Fruit fly (Drosophila melanogaster) whole organism, embryonic: ENCODE measurements around the gene Trmt6.

ENCODE experiments used
- Abd-B ChIP-seq: fragments of 200-800 bp; sonication (Bioruptor generic); optimal IDR thresholded peaks from 2 replicates; lab custom pipeline; 2018; ENCODE audit warnings: missing biosample characterization, mild to moderate bottlenecking, missing genetic modification characterization, moderate library complexity
- C15 ChIP-seq: fragments of 200-800 bp; sonication (Bioruptor generic); IDR thresholded peaks from 3 replicates; pipeline ENCODE4 v1.3.6; 2022; ENCODE audit warnings: missing biosample characterization, missing genetic modification characterization
- CG11504 ChIP-seq: fragments of 200-800 bp; sonication (Bioruptor generic); optimal IDR thresholded peaks from 3 replicates; lab custom pipeline; 2019; ENCODE audit warnings: missing biosample characterization, mild to moderate bottlenecking, missing genetic modification characterization, moderate library complexity
- CG11695 ChIP-seq: fragments of 200-800 bp; sonication (Bioruptor generic); IDR thresholded peaks from 3 replicates; pipeline ENCODE4 v1.3.6; 2022; ENCODE audit warnings: missing biosample characterization, missing genetic modification characterization
- CG1233 ChIP-seq: fragments of 200-800 bp; sonication (Bioruptor generic); optimal IDR thresholded peaks from 4 replicates; lab custom pipeline; 2018; ENCODE audit warnings: missing biosample characterization, mild to moderate bottlenecking, missing genetic modification characterization
- CG12744 ChIP-seq: fragments of 200-800 bp; sonication (Bioruptor generic); optimal IDR thresholded peaks from 2 replicates; lab custom pipeline; 2016; ENCODE audit warnings: missing biosample characterization, missing genetic modification characterization
- CG13775 ChIP-seq: fragments of 200-800 bp; sonication (Bioruptor generic); optimal IDR thresholded peaks from 3 replicates; lab custom pipeline; 2017; ENCODE audit warnings: missing biosample characterization, mild to moderate bottlenecking, missing genetic modification characterization
- CG13894 ChIP-seq: fragments of 200-800 bp; sonication (Bioruptor generic); optimal IDR thresholded peaks from 3 replicates; lab custom pipeline; 2018; ENCODE audit warnings: missing biosample characterization, mild to moderate bottlenecking, missing genetic modification characterization, moderate library complexity
- CG14014 ChIP-seq: fragments of 200-800 bp; sonication (Bioruptor generic); IDR thresholded peaks from 2 replicates; pipeline ENCODE4 v1.3.6; 2022; ENCODE audit warnings: missing biosample characterization, missing genetic modification characterization
- CG17912 ChIP-seq: fragments of 200-800 bp; sonication (Bioruptor generic); optimal IDR thresholded peaks from 2 replicates; lab custom pipeline; 2018; ENCODE audit warnings: missing biosample characterization, mild to moderate bottlenecking, missing genetic modification characterization
- CG1792 ChIP-seq: fragments of 200-800 bp; sonication (Bioruptor generic); optimal IDR thresholded peaks from 2 replicates; lab custom pipeline; 2016; ENCODE audit warnings: missing biosample characterization, missing genetic modification characterization
- CG18262 ChIP-seq: fragments of 200-800 bp; optimal IDR thresholded peaks from 3 replicates; lab custom pipeline; 2019; ENCODE audit warnings: missing biosample characterization, mild to moderate bottlenecking, missing genetic modification characterization, moderate library complexity
- CG18476 ChIP-seq: fragments of 200-800 bp; sonication (Bioruptor generic); optimal IDR thresholded peaks from 2 replicates; lab custom pipeline; 2016; ENCODE audit warnings: missing biosample characterization, mild to moderate bottlenecking, missing genetic modification characterization
- CG2199 ChIP-seq: fragments of 200-800 bp; sonication (Bioruptor generic); IDR thresholded peaks from 3 replicates; pipeline ENCODE4 v1.3.6; 2022; ENCODE audit warnings: missing biosample characterization, missing genetic modification characterization
- CG2875 ChIP-seq: fragments of 200-800 bp; sonication (Bioruptor generic); optimal IDR thresholded peaks from 2 replicates; lab custom pipeline; 2017; ENCODE audit warnings: missing biosample characterization, mild to moderate bottlenecking, missing genetic modification characterization, missing genetic modification reagents
- CG30403 ChIP-seq: fragments of 200-800 bp; sonication (Bioruptor generic); optimal IDR thresholded peaks from 3 replicates; lab custom pipeline; 2016; ENCODE audit warnings: missing biosample characterization, missing genetic modification characterization
- CG4730 ChIP-seq: fragments of 200-800 bp; sonication (Bioruptor generic); IDR thresholded peaks from 2 replicates; pipeline ENCODE4 v1.3.6; 2022; ENCODE audit warnings: missing biosample characterization, missing genetic modification characterization
- CG6175 ChIP-seq: fragments of 200-800 bp; sonication (Bioruptor generic); IDR thresholded peaks from 3 replicates; pipeline ENCODE4 v1.3.6; 2022; ENCODE audit warnings: missing biosample characterization, missing genetic modification characterization
- CG7357 ChIP-seq: fragments of 200-800 bp; sonication (Bioruptor generic); IDR thresholded peaks from 3 replicates; pipeline ENCODE4 v1.3.6; 2022; ENCODE audit warnings: missing biosample characterization, missing genetic modification characterization
- CG7963 ChIP-seq: fragments of 200-800 bp; sonication (Bioruptor generic); IDR thresholded peaks from 3 replicates; pipeline ENCODE4 v1.3.6; 2022; ENCODE audit warnings: missing biosample characterization, missing genetic modification characterization; ENCODE audit not compliant: partially characterized antibody
- Dp ChIP-seq: fragments of 200-800 bp; sonication (Bioruptor generic); optimal IDR thresholded peaks from 2 replicates; lab custom pipeline; 2018; ENCODE audit warnings: missing biosample characterization, mild to moderate bottlenecking, missing genetic modification characterization, moderate library complexity
- Dref ChIP-seq: fragments of 200-800 bp; sonication (Bioruptor generic); IDR thresholded peaks from 2 replicates; pipeline ENCODE4 v1.3.6; 2022; ENCODE audit warnings: missing biosample characterization, missing genetic modification characterization
- H15 ChIP-seq: fragments of 200-800 bp; sonication (Bioruptor generic); IDR thresholded peaks from 3 replicates; pipeline ENCODE4 v1.3.6; 2022; ENCODE audit warnings: missing biosample characterization, missing genetic modification characterization
- HLH3B ChIP-seq: fragments of 200-800 bp; sonication (Bioruptor generic); IDR thresholded peaks from 2 replicates; pipeline ENCODE4 v1.3.6; 2022; ENCODE audit warnings: missing biosample characterization, missing genetic modification characterization
- HLH54F ChIP-seq: fragments of 200-800 bp; sonication (Bioruptor generic); optimal IDR thresholded peaks from 3 replicates; lab custom pipeline; 2016; ENCODE audit warnings: missing biosample characterization, missing genetic modification characterization
- Hey ChIP-seq: fragments of 200-800 bp; sonication (Bioruptor generic); optimal IDR thresholded peaks from 3 replicates; lab custom pipeline; 2018; ENCODE audit warnings: missing biosample characterization, mild to moderate bottlenecking, missing genetic modification characterization
- Hr39 ChIP-seq: fragments of >200 bp; optimal IDR thresholded peaks from 2 replicates; lab custom pipeline; 2017
- Mes4 ChIP-seq: fragments of 200-800 bp; sonication (Bioruptor generic); optimal IDR thresholded peaks from 2 replicates; lab custom pipeline; 2016; ENCODE audit warnings: missing biosample characterization, missing genetic modification characterization
- NC2β ChIP-seq: fragments of 200-800 bp; sonication (Bioruptor generic); optimal IDR thresholded peaks from 2 replicates; lab custom pipeline; 2016; ENCODE audit warnings: missing biosample characterization, missing genetic modification characterization
- Nf-YB ChIP-seq: fragments of 200-800 bp; sonication (Bioruptor generic); optimal IDR thresholded peaks from 3 replicates; lab custom pipeline; 2019; ENCODE audit warnings: missing biosample characterization, mild to moderate bottlenecking, missing genetic modification characterization, moderate library complexity
- ap ChIP-seq: fragments of 200-800 bp; sonication (Bioruptor generic); IDR thresholded peaks from 2 replicates; pipeline ENCODE4 v1.3.6; 2022; ENCODE audit warnings: missing biosample characterization, missing genetic modification characterization
- ase ChIP-seq: fragments of 200-800 bp; sonication (Bioruptor generic); IDR thresholded peaks from 3 replicates; pipeline ENCODE4 v1.3.6; 2022; ENCODE audit warnings: missing biosample characterization, missing genetic modification characterization
- bab2 ChIP-seq: fragments of 200-800 bp; sonication (Bioruptor generic); optimal IDR thresholded peaks from 2 replicates; lab custom pipeline; 2016; ENCODE audit warnings: missing biosample characterization, missing genetic modification characterization
- bsh ChIP-seq, 2 experiments: fragments of 200-800 bp; sonication (Bioruptor generic); optimal IDR thresholded peaks; 2 replicates each; lab custom pipeline; 2017 to 2018; ENCODE audit warnings: mild to moderate bottlenecking in 2 of 2, missing biosample characterization in 2 of 2, missing genetic modification characterization in 2 of 2, moderate library complexity in 1 of 2
- caup ChIP-seq: fragments of 200-800 bp; sonication (Bioruptor generic); optimal IDR thresholded peaks from 3 replicates; lab custom pipeline; 2017; ENCODE audit warnings: missing biosample characterization, mild to moderate bottlenecking, missing genetic modification characterization, moderate library complexity; ENCODE audit not compliant: severe bottlenecking
- ci ChIP-seq: fragments of 200-800 bp; sonication (Bioruptor generic); IDR thresholded peaks from 3 replicates; pipeline ENCODE4 v1.3.6; 2022; ENCODE audit warnings: missing biosample characterization, missing genetic modification characterization
- dmrt11E ChIP-seq: fragments of 200-800 bp; sonication (Bioruptor generic); optimal IDR thresholded peaks from 3 replicates; lab custom pipeline; 2018; ENCODE audit warnings: missing biosample characterization, mild to moderate bottlenecking, missing genetic modification characterization, moderate library complexity
- en ChIP-seq: fragments of 200-800 bp; sonication (Bioruptor generic); optimal IDR thresholded peaks from 2 replicates; lab custom pipeline; 2016; ENCODE audit warnings: missing biosample characterization, missing genetic modification characterization
- fu2 ChIP-seq: fragments of 200-800 bp; sonication (Bioruptor generic); optimal IDR thresholded peaks from 2 replicates; lab custom pipeline; 2016; ENCODE audit warnings: missing biosample characterization, missing genetic modification characterization
- gce ChIP-seq: fragments of 200-800 bp; sonication (Bioruptor generic); IDR thresholded peaks from 3 replicates; pipeline ENCODE4 v1.3.6; 2022; ENCODE audit warnings: missing biosample characterization, missing genetic modification characterization
- gcm2 ChIP-seq: fragments of 200-800 bp; sonication (Bioruptor generic); optimal IDR thresholded peaks from 2 replicates; lab custom pipeline; 2016; ENCODE audit warnings: missing biosample characterization, missing genetic modification characterization
- grn ChIP-seq: fragments of 200-800 bp; sonication (Bioruptor generic); optimal IDR thresholded peaks from 3 replicates; lab custom pipeline; 2017; ENCODE audit warnings: missing biosample characterization, missing genetic modification characterization
- her ChIP-seq: fragments of 200-800 bp; sonication (Bioruptor generic); optimal IDR thresholded peaks from 2 replicates; lab custom pipeline; 2016; ENCODE audit warnings: missing biosample characterization, missing genetic modification characterization
- ind ChIP-seq: fragments of 200-800 bp; sonication (Bioruptor generic); optimal IDR thresholded peaks from 3 replicates; lab custom pipeline; 2016; ENCODE audit warnings: missing biosample characterization, missing genetic modification characterization
- lmd ChIP-seq: fragments of 200-800 bp; sonication (Bioruptor generic); IDR thresholded peaks from 2 replicates; pipeline ENCODE4 v1.3.6; 2022; ENCODE audit warnings: missing biosample characterization, missing genetic modification characterization
- maf-S ChIP-seq: fragments of 200-800 bp; sonication (Bioruptor generic); optimal IDR thresholded peaks from 2 replicates; lab custom pipeline; 2016; ENCODE audit warnings: missing biosample characterization, missing genetic modification characterization
- repo ChIP-seq: fragments of 200-800 bp; sonication (Bioruptor generic); optimal IDR thresholded peaks from 2 replicates; lab custom pipeline; 2016; ENCODE audit warnings: missing biosample characterization, missing genetic modification characterization
- sens ChIP-seq: fragments of 200-800 bp; sonication (Bioruptor generic); peaks from one replicate; lab custom pipeline; 2016; ENCODE audit warnings: missing biosample characterization, missing genetic modification characterization
- trem ChIP-seq: fragments of 200-800 bp; optimal IDR thresholded peaks from 3 replicates; lab custom pipeline; 2019; ENCODE audit warnings: missing biosample characterization, mild to moderate bottlenecking, missing genetic modification characterization, moderate library complexity

Gene Trmt6

dm6 chr2L:6557429-6558384 is 4.4 kb downstream of the Trmt6 start, which contains the start of the genes IFT52 and COX5B (continued):
- TF ChIP-seq dmrt11E (tag; lab: Kevin White, UChicago) (peak; percentile 22), en (no peak), CG12744 (peak; percentile 52), Nf-YB (GFP tag; lab: Kevin White, UChicago) (no peak), CG13775 (peak; percentile 41), CG11504 (peak; percentile 67), ap (GFP tag; lab: Robert Waterston, UW) (no peak), CG4730 (GFP tag; lab: Robert Waterston, UW) (no peak), CG11695 (GFP tag; lab: Robert Waterston, UW) (no peak), gcm2 (GFP tag; lab: Kevin White, UChicago) (no peak), CG17912 (peak; percentile 24), ci (GFP tag; lab: Robert Waterston, UW) (peak; percentile 10; the same call in 1 of the 3 replicates), Hr39 (lab: Kevin White, UChicago) (no peak), H15 (GFP tag; lab: Robert Waterston, UW) (peak; percentile 68; the same call in 1 of the 3 replicates), CG13894 (tag; lab: Kevin White, UChicago) (peak; percentile 34), trem (tag; lab: Kevin White, UChicago) (peak; percentile 82), Dp (GFP tag; lab: Kevin White, UChicago) (peak; percentile 83), lmd (GFP tag; lab: Robert Waterston, UW) (peak; percentile 68), HLH3B (GFP tag; lab: Robert Waterston, UW) (0 out of 2 replicates have a peak, but pooled peaks have one; percentile 22), maf-S (GFP tag; lab: Kevin White, UChicago) (peak; percentile 33), CG14014 (GFP tag; lab: Robert Waterston, UW) (0 out of 2 replicates have a peak, but pooled peaks have one; percentile 38), CG1233 (GFP tag; lab: Kevin White, UChicago) (peak; percentile 63), CG2875 (GFP tag; lab: Kevin White, UChicago) (no peak), repo (GFP tag; lab: Kevin White, UChicago) (peak; percentile 27), Abd-B (GFP tag; lab: Kevin White, UChicago) (peak; percentile 67), caup (GFP tag; lab: Kevin White, UChicago) (peak; percentile 70), bsh (GFP tag; optimal IDR thresholded peaks at IDR 0.05; lab: Kevin White, UChicago) (peak in 1 of 2 experiments; percentile 40), HLH54F (GFP tag; lab: Kevin White, UChicago) (peak; percentile 75), CG2199 (GFP tag; lab: Robert Waterston, UW) (0 out of 3 replicates have a peak, but pooled peaks have one; percentile 15), CG18476 (GFP tag; lab: Kevin White, UChicago) (peak; percentile 74), ind (GFP tag; lab: Kevin White, UChicago) (peak; percentile 82), her (GFP tag; lab: Kevin White, UChicago) (peak; percentile 14), CG6175 (GFP tag; lab: Robert Waterston, UW) (peak; percentile 42; the same call in 1 of the 3 replicates), grn (GFP tag; lab: Kevin White, UChicago) (peak; percentile 14), C15 (GFP tag; lab: Robert Waterston, UW) (0 out of 3 replicates have a peak, but pooled peaks have one; percentile 46), CG7963 (no peak), CG30403 (peak; percentile 27), fu2 (no peak), CG1792 (GFP tag; lab: Kevin White, UChicago) (peak; percentile 38), Hey (no peak), NC2β (GFP tag; lab: Kevin White, UChicago) (no peak), Mes4 (GFP tag; lab: Kevin White, UChicago) (no peak), gce (GFP tag; lab: Robert Waterston, UW) (0 out of 3 replicates have a peak, but pooled peaks have one; percentile 28), bab2 (GFP tag; lab: Kevin White, UChicago) (peak; percentile 67), CG18262 (peak; percentile 51), sens (peak; percentile 91), CG7357 (GFP tag; lab: Robert Waterston, UW) (peak; percentile 57; the same call in 1 of the 3 replicates), ase (GFP tag; lab: Robert Waterston, UW) (no peak; the same call in 2 of the 3 replicates), Dref (GFP tag; lab: Robert Waterston, UW) (peak; percentile 63)
